Worm (Caenorhabditis elegans): ENCODE measurements around the gene clu-1.
A peak's percentile ranks its signal among the peaks of the same experiment; 100 is the strongest.

Gene clu-1

ce11 chrIII:9559381-9559881 is 38.2 kb upstream of the clu-1 start, which contains the start of gene C48B4.7 (continued):
- TF ChIP-seq ama-1 (optimal IDR thresholded peaks at IDR 0.05), result no peak
- no peak for TF ChIP-seq ama-1 (GFP tag; optimal IDR thresholded peaks at IDR 0.05)
- peak; percentile 37 for TF ChIP-seq snpc-3.4 (tag; optimal IDR thresholded peaks at IDR 0.05)
- TF ChIP-seq pha-4 (tag; optimal IDR thresholded peaks at IDR 0.05), result no peak
- no peak for TF ChIP-seq dpl-1 (GFP tag; optimal IDR thresholded peaks at IDR 0.05)
- TF ChIP-seq nhr-179 (tag; optimal IDR thresholded peaks at IDR 0.05), result no peak
- TF ChIP-seq zfh-2 (GFP tag; conservative IDR thresholded peaks at IDR 0.05), result no peak
- no peak for TF ChIP-seq bed-1 (GFP tag; IDR thresholded peaks at IDR 0.05)
- no peak for TF ChIP-seq sea-2 (GFP tag; IDR thresholded peaks at IDR 0.05)
- peak; percentile 90 for TF ChIP-seq madf-6 (GFP tag; IDR thresholded peaks at IDR 0.05)
- TF ChIP-seq lag-1 (GFP tag; IDR thresholded peaks at IDR 0.05), result no peak
- no peak for TF ChIP-seq hlh-12 (tag; optimal IDR thresholded peaks at IDR 0.05)
- TF ChIP-seq him-1 (tag; optimal IDR thresholded peaks at IDR 0.05), result peak; percentile 64
- TF ChIP-seq Y56A3A.18 (GFP tag; IDR thresholded peaks at IDR 0.05), result no peak
- peak; percentile 78 for TF ChIP-seq xnd-1 (tag; optimal IDR thresholded peaks at IDR 0.05)
- no peak for TF ChIP-seq unc-130 (GFP tag; optimal IDR thresholded peaks at IDR 0.05)

DNA sequence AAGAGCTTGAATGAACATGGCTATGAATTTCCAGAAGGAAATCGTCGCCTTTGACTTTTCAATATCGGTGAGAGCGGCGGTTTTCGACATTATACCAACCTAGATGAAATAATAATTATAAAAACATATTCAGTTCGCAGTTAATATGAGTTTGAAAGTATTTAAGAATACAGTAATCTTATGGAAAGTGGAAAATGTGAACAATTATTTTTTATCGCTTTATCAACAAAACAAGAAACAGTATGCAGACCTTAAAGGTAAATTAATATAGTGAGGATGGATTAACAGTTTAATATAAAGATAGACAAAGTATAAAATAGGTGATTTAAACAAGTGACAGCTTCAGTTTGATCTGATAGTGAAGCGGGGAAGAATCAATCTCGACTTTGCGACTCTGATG is 37.2 kb upstream of the clu-1 start, which contains the start of gene C48B4.6:
Gene C48B4.6, minus strand, starts transcription at position 101 of the 400 bp plus-strand sequence.
- no peak for TF ChIP-seq B0035.1 (tag; optimal IDR thresholded peaks at IDR 0.05)
- TF ChIP-seq aptf-3 (GFP tag; IDR thresholded peaks at IDR 0.05), result no peak

- no peak for TF ChIP-seq tbx-9 (tag; optimal IDR thresholded peaks at IDR 0.05; ENCODE audit: borderline replicate concordance)
- TF ChIP-seq bed-2 (GFP tag; IDR thresholded peaks at IDR 0.05), result no peak
- TF ChIP-seq chd-7 (tag; optimal IDR thresholded peaks at IDR 0.05), result no peak
- TF ChIP-seq snpc-4 (GFP tag; optimal IDR thresholded peaks at IDR 0.05), result no peak
- TF ChIP-seq snpc-4 (tag; optimal IDR thresholded peaks at IDR 0.05), result no peak
- no peak for TF ChIP-seq lin-54 (GFP tag; optimal IDR thresholded peaks at IDR 0.05)
- TF ChIP-seq madf-8 (GFP tag; conservative IDR thresholded peaks at IDR 0.05), result no peak
- TF ChIP-seq die-1 (tag; optimal IDR thresholded peaks at IDR 0.05), result no peak
- no peak for TF ChIP-seq unc-130 (GFP tag; optimal IDR thresholded peaks at IDR 0.05)
- TF ChIP-seq ZK185.1 (tag; optimal IDR thresholded peaks at IDR 0.05; ENCODE audit: poor library complexity, severe bottlenecking), result no peak
- TF ChIP-seq ztf-22 (GFP tag; optimal IDR thresholded peaks at IDR 0.05), result no peak
- no peak for TF ChIP-seq ets-4 (GFP tag; optimal IDR thresholded peaks at IDR 0.05)
- no peak for TF ChIP-seq T07F8.4 (tag; optimal IDR thresholded peaks at IDR 0.05)
- TF ChIP-seq F37B4.10 (GFP tag; IDR thresholded peaks at IDR 0.05), result no peak
- no peak for TF ChIP-seq nfyb-1 (GFP tag; IDR thresholded peaks at IDR 0.05)
- TF ChIP-seq unc-62 (GFP tag; optimal IDR thresholded peaks at IDR 0.05), result no peak
- no peak for TF ChIP-seq hlh-26 (GFP tag; conservative IDR thresholded peaks at IDR 0.05)
These were observed 35.0 kb upstream of the clu-1 start, which contains the start of gene ZK1098.11 for ce11 chrIII:9556300-9556699. Gene ZK1098.11, plus strand, starts transcription at chrIII:9556600.

DNA sequence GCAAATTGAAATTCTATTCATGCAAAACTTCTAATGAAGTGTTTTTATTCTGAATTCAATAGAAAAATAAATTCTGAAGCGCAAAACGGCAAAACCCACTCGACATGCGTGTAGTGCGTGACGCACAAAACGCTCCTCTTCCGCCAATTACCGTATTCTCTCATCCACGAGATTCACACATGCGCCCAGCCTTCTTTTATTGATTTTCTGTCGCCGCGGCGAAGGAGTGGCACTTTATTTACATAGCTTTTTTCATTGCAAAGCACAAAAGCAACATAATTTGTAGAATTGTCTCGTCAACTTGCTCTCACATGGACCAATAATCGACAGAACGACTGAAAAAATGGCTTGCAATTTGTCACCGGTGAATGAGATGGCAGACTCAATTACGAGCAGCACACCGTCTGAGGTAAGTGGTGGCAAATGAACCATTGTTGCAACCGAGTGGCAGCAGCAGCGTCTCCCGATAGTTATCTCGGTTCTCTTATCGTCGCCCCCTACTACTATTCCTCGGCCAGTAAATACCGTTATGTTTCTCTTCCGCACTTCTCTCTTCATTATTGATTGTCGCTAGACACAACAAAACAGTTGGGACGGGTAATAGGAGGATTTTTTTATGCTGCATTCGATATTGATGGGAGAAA is 24.9 kb upstream of the clu-1 start, which contains the start of gene unc-16:
Gene unc-16, plus strand, starts transcription at position 243 of the 644 bp plus-strand sequence.
- TF ChIP-seq snpc-1.1 (tag; optimal IDR thresholded peaks at IDR 0.05; ENCODE audit: insufficient read depth), result no peak
- TF ChIP-seq ceh-100 (GFP tag; IDR thresholded peaks at IDR 0.05), result peak; percentile 51
- TF ChIP-seq tlf-1 (GFP tag; optimal IDR thresholded peaks at IDR 0.05), result peak; percentile 28
- TF ChIP-seq ztf-3 (GFP tag; optimal IDR thresholded peaks at IDR 0.05), result no peak
- TF ChIP-seq F49E8.2 (tag; optimal IDR thresholded peaks at IDR 0.05; ENCODE audit: insufficient read depth), result no peak
- peak; percentile 59 for TF ChIP-seq attf-3 (GFP tag; conservative IDR thresholded peaks at IDR 0.05)
- TF ChIP-seq let-607 (tag; optimal IDR thresholded peaks at IDR 0.05), result peak; percentile 51 to 58
- TF ChIP-seq C06A6.2 (GFP tag; conservative IDR thresholded peaks at IDR 0.05), result 0 out of 2 replicates have a peak, but pooled peaks have one; percentile 31
- no peak for TF ChIP-seq lir-1 (GFP tag; conservative IDR thresholded peaks at IDR 0.05)
- peak; percentile 70 for TF ChIP-seq nhr-80 (tag; optimal IDR thresholded peaks at IDR 0.05)
- TF ChIP-seq ceh-27 (GFP tag; optimal IDR thresholded peaks at IDR 0.05), result peak; percentile 88
- TF ChIP-seq snpc-4 (GFP tag; optimal IDR thresholded peaks at IDR 0.05), result no peak
- TF ChIP-seq snpc-4 (tag; optimal IDR thresholded peaks at IDR 0.05), result peak in 3 of 4 experiments; percentile 32 to 55 (median 52)

Measured in whole organism, young adult.